Worm (Caenorhabditis elegans) whole organism, L3 larva: ENCODE data around the gene R09E10.6.

Source experiments
- R02D3.7 ChIP-seq: fragments of 150-350 bp; optimal IDR thresholded peaks from 2 replicates; lab custom pipeline; 2014; ENCODE audit warnings: missing biosample characterization, missing genetic modification characterization
- ama-1 ChIP-seq: fragments of 150-350 bp; optimal IDR thresholded peaks from 2 replicates; lab custom pipeline; 2018
- ceh-16 ChIP-seq: sonication (generic microtip); optimal IDR thresholded peaks from 2 replicates; lab custom pipeline; 2017; ENCODE audit warnings: missing biosample characterization, missing genetic modification characterization
- ceh-28 ChIP-seq: fragments of 150-350 bp; optimal IDR thresholded peaks from 2 replicates; lab custom pipeline; 2014; ENCODE audit warnings: missing biosample characterization, missing genetic modification reagents, missing genetic modification characterization
- ceh-82 ChIP-seq: fragments of 150-350 bp; optimal IDR thresholded peaks from 2 replicates; lab custom pipeline; 2014; ENCODE audit warnings: missing biosample characterization, missing genetic modification characterization
- ceh-9 ChIP-seq: sonication (generic microtip); optimal IDR thresholded peaks from 2 replicates; lab custom pipeline; 2018; ENCODE audit warnings: missing biosample characterization, missing genetic modification characterization
- egl-5 ChIP-seq: fragments of 150-350 bp; optimal IDR thresholded peaks from 2 replicates; lab custom pipeline; 2017; ENCODE audit warnings: missing biosample characterization, missing genetic modification reagents, missing genetic modification characterization, inconsistent platforms
- elt-1 ChIP-seq: fragments of 150-350 bp; optimal IDR thresholded peaks from 2 replicates; lab custom pipeline; 2014; ENCODE audit warnings: missing biosample characterization, missing genetic modification characterization
- elt-2 ChIP-seq: sonication (generic microtip); optimal IDR thresholded peaks from 2 replicates; lab custom pipeline; 2016; ENCODE audit warnings: missing genetic modification reagents, mild to moderate bottlenecking, missing genetic modification characterization, missing compliant biosample characterization
- elt-3 ChIP-seq, 3 experiments: fragments of 150-350 bp in 1 of 3; sonication (generic microtip) in 2 of 3; optimal IDR thresholded peaks; 2 replicates in 2 of 3; 4 replicates in 1 of 3; lab custom pipeline; 2014 to 2017; ENCODE audit warnings: missing biosample characterization in 3 of 3, missing genetic modification characterization in 3 of 3
- eor-1 ChIP-seq, 2 experiments: fragments of 150-350 bp; optimal IDR thresholded peaks; 2 replicates each; lab custom pipeline; 2014 to 2018; ENCODE audit warnings: missing biosample characterization in 2 of 2, missing genetic modification characterization in 2 of 2
- fkh-2 ChIP-seq: fragments of 150-350 bp; optimal IDR thresholded peaks from 2 replicates; lab custom pipeline; 2014; ENCODE audit warnings: missing biosample characterization, missing genetic modification reagents, missing genetic modification characterization
- hmg-11 ChIP-seq: sonication (generic microtip); optimal IDR thresholded peaks from 2 replicates; lab custom pipeline; 2016; ENCODE audit warnings: missing genetic modification characterization, missing compliant biosample characterization
- jun-1 ChIP-seq: fragments of 150-350 bp; optimal IDR thresholded peaks from 2 replicates; lab custom pipeline; 2014; ENCODE audit warnings: missing biosample characterization, missing genetic modification reagents, missing genetic modification characterization
- lin-15B ChIP-seq: fragments of 150-350 bp; optimal IDR thresholded peaks from 2 replicates; lab custom pipeline; 2014; ENCODE audit warnings: missing biosample characterization, missing genetic modification characterization
- lin-39 ChIP-seq: fragments of 150-350 bp; optimal IDR thresholded peaks from 2 replicates; lab custom pipeline; 2018; ENCODE audit warnings: missing biosample characterization, missing genetic modification reagents, missing genetic modification characterization
- lsy-12 ChIP-seq: sonication (generic microtip); optimal IDR thresholded peaks from 2 replicates; lab custom pipeline; 2016; ENCODE audit warnings: mild to moderate bottlenecking, missing genetic modification characterization, missing compliant biosample characterization
- mml-1 ChIP-seq: fragments of 150-350 bp; sonication (generic microtip); optimal IDR thresholded peaks from 3 replicates; lab custom pipeline; 2014; ENCODE audit warnings: missing biosample characterization, missing genetic modification characterization
- nhr-11 ChIP-seq: fragments of 150-350 bp; optimal IDR thresholded peaks from 2 replicates; lab custom pipeline; 2014; ENCODE audit warnings: missing biosample characterization, missing genetic modification characterization
- nhr-23 ChIP-seq: fragments of 150-350 bp; optimal IDR thresholded peaks from 2 replicates; lab custom pipeline; 2014; ENCODE audit warnings: missing biosample characterization, missing genetic modification reagents, missing genetic modification characterization
- nhr-237 ChIP-seq: fragments of 150-350 bp; optimal IDR thresholded peaks from 2 replicates; lab custom pipeline; 2014; ENCODE audit warnings: missing biosample characterization, missing genetic modification characterization
- nhr-25 ChIP-seq: sonication (generic microtip); optimal IDR thresholded peaks from 2 replicates; lab custom pipeline; 2017; ENCODE audit warnings: missing biosample characterization, missing genetic modification characterization
- nhr-28 ChIP-seq: fragments of 150-350 bp; optimal IDR thresholded peaks from 2 replicates; lab custom pipeline; 2014; ENCODE audit warnings: missing biosample characterization, missing genetic modification characterization
- nhr-43 ChIP-seq: sonication (generic microtip); optimal IDR thresholded peaks from 2 replicates; lab custom pipeline; 2016; ENCODE audit warnings: mild to moderate bottlenecking, missing genetic modification characterization, missing compliant biosample characterization; ENCODE audit not compliant: poor library complexity, severe bottlenecking
- nhr-67 ChIP-seq: fragments of 150-350 bp; optimal IDR thresholded peaks from 2 replicates; lab custom pipeline; 2014; ENCODE audit warnings: missing biosample characterization, missing genetic modification characterization
- nhr-76 ChIP-seq: fragments of 150-350 bp; sonication (generic microtip); optimal IDR thresholded peaks from 5 replicates; lab custom pipeline; 2014; ENCODE audit warnings: missing biosample characterization, missing genetic modification characterization
- pha-4 ChIP-seq: fragments of 150-350 bp; optimal IDR thresholded peaks from 2 replicates; lab custom pipeline; 2014; ENCODE audit warnings: missing biosample characterization, missing genetic modification reagents, missing genetic modification characterization
- pqm-1 ChIP-seq: fragments of 150-350 bp; optimal IDR thresholded peaks from 2 replicates; lab custom pipeline; 2017; ENCODE audit warnings: missing biosample characterization, missing genetic modification characterization, inconsistent platforms
- sea-2 ChIP-seq: fragments of 150-350 bp; sonication (generic microtip); optimal IDR thresholded peaks from 4 replicates; lab custom pipeline; 2014; ENCODE audit warnings: missing biosample characterization, missing genetic modification reagents, missing genetic modification characterization
- tbx-2 ChIP-seq: sonication (generic microtip); optimal IDR thresholded peaks from 2 replicates; lab custom pipeline; 2016; ENCODE audit warnings: mild to moderate bottlenecking, missing genetic modification characterization, missing compliant biosample characterization
- unc-62 ChIP-seq: fragments of 150-350 bp; sonication (generic microtip); optimal IDR thresholded peaks from 4 replicates; lab custom pipeline; 2014; ENCODE audit warnings: missing biosample characterization, missing genetic modification reagents, missing genetic modification characterization
- zag-1 ChIP-seq: fragments of 150-350 bp; optimal IDR thresholded peaks from 2 replicates; lab custom pipeline; 2014; ENCODE audit warnings: missing biosample characterization, missing genetic modification characterization
- ztf-11 ChIP-seq: fragments of 150-350 bp; optimal IDR thresholded peaks from 2 replicates; lab custom pipeline; 2014; ENCODE audit warnings: missing biosample characterization, missing genetic modification characterization
- ztf-4 ChIP-seq: fragments of 150-350 bp; optimal IDR thresholded peaks from 2 replicates; lab custom pipeline; 2014; ENCODE audit warnings: missing biosample characterization, missing genetic modification characterization

R09E10.6 gene

DNA sequence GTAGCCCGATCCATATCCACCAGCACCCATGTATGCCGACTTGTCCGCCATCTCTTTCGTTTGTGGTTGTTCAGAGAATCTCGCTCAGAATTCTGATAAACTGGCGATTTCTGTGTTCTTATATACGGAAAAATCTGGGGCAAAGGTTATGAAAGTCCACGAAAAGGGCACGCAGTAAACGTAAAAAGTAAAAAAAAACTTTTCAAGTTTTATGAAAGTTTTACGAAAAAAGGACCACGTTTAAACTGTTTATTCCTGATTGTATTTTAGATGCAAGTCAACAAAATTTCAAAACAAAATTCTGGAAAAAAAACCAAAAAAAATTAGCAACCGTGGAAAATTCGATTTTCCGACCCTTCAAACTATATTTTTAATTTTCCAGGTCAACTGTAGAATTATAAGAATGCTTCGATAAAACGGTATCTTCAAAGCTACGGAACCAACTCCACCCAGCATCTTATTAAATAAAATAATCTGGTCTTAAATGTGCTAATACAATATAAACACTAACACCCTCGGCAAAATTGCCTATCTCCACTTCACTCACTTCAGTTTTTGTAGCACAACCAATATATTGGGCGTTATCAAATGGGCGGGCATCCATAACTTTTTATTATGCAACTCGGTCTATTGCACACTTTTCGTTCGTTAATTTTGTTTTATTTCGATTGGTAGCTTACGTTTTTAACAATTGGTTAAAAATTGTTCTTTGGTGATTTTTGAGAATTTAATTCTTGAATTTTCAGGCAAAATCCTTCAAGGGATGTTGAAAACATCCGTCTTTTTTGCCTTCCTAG, 24.6 kb downstream of the R09E10.6 start, which contains the start of the genes nspd-7 and Y43C5A.2:
Gene nspd-7 (minus strand): TSS at position 51 of the 797 bp plus-strand sequence.
Gene Y43C5A.2 (plus strand): TSS at position 747 of the 797 bp plus-strand sequence.
- no peak for TF ChIP-seq ztf-4 (tag; lab: Kevin White, UChicago)
- no peak for TF ChIP-seq lsy-12
- no peak for TF ChIP-seq ceh-9 (tag; lab: Kevin White, UChicago)
- TF ChIP-seq R02D3.7 (tag; lab: Kevin White, UChicago) = no peak
- no peak for TF ChIP-seq ceh-16
- TF ChIP-seq nhr-67 (tag; lab: Kevin White, UChicago) = no peak
- TF ChIP-seq ztf-11 = no peak
- TF ChIP-seq nhr-76 = no peak
- TF ChIP-seq ceh-28 (tag; lab: Kevin White, UChicago) = no peak
- peak; percentile 34 for TF ChIP-seq pqm-1
- TF ChIP-seq egl-5 (tag; lab: Kevin White, UChicago) = no peak
- peak; percentile 22 for TF ChIP-seq pha-4 (tag; lab: Kevin White, UChicago)
- TF ChIP-seq elt-2 (tag; lab: Kevin White, UChicago) = peak; percentile 69
- TF ChIP-seq fkh-2 (tag; lab: Kevin White, UChicago) = no peak
- no peak for TF ChIP-seq elt-1 (tag; lab: Kevin White, UChicago)
- TF ChIP-seq zag-1 = no peak
- TF ChIP-seq unc-62 (GFP tag; lab: Kevin White, UChicago) = no peak
- no peak for TF ChIP-seq mml-1
- no peak for TF ChIP-seq hmg-11 (tag; lab: Kevin White, UChicago)
- no peak for TF ChIP-seq nhr-11

DNA sequence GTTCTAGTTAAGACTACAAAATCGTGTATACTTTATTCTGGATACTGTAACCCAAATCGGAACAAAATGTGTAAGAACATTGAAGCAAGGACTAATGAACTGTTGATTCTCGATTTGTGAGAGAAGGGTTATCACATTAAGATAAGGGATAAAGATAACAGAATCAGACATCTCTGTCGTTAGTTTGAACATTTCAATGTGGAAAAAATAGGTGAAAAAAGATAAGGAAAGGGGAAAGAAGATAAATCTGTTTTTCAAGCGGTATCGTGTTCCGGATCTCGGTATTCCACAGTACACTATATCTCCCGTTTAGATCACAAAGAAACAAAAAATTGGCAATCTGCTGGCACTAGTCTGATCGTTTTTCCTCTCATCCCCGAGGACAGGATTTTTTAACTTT, 32.9 kb downstream of the R09E10.6 start:
- TF ChIP-seq nhr-23 (tag; lab: Kevin White, UChicago) (peak; percentile 88), sea-2 (GFP tag; lab: Kevin White, UChicago) (no peak), elt-3 (tag; optimal IDR thresholded peaks at IDR 0.05; lab: Kevin White, UChicago) (peak in 2 of 3 experiments; percentile 79 to 95), elt-1 (tag; lab: Kevin White, UChicago) (peak; percentile 92), nhr-43 (tag; lab: Kevin White, UChicago) (peak; percentile 17)

ce11 chrIV:10259557-10259956, 34.4 kb downstream of the R09E10.6 start, which contains the start of gene F01G10.9:
F01G10.9 (minus strand) TSS chrIV:10259657.
- no peak for TF ChIP-seq fkh-2 (tag; lab: Kevin White, UChicago)
- no peak for TF ChIP-seq pha-4 (tag; lab: Kevin White, UChicago)
- no peak for TF ChIP-seq nhr-28 (tag; lab: Kevin White, UChicago)
- no peak for TF ChIP-seq ama-1
- no peak for TF ChIP-seq nhr-237 (tag; lab: Kevin White, UChicago)
- no peak for TF ChIP-seq lin-39 (tag; lab: Kevin White, UChicago)
- no peak for TF ChIP-seq elt-3 (tag; optimal IDR thresholded peaks at IDR 0.05; lab: Kevin White, UChicago)
- TF ChIP-seq mml-1 = no peak
- no peak for TF ChIP-seq jun-1 (tag; lab: Kevin White, UChicago)
- no peak for TF ChIP-seq R02D3.7 (tag; lab: Kevin White, UChicago)
- no peak for TF ChIP-seq zag-1
- no peak for TF ChIP-seq eor-1 (tag; optimal IDR thresholded peaks at IDR 0.05; lab: Kevin White, UChicago)
- no peak for TF ChIP-seq ztf-11
- TF ChIP-seq nhr-76 = no peak

DNA sequence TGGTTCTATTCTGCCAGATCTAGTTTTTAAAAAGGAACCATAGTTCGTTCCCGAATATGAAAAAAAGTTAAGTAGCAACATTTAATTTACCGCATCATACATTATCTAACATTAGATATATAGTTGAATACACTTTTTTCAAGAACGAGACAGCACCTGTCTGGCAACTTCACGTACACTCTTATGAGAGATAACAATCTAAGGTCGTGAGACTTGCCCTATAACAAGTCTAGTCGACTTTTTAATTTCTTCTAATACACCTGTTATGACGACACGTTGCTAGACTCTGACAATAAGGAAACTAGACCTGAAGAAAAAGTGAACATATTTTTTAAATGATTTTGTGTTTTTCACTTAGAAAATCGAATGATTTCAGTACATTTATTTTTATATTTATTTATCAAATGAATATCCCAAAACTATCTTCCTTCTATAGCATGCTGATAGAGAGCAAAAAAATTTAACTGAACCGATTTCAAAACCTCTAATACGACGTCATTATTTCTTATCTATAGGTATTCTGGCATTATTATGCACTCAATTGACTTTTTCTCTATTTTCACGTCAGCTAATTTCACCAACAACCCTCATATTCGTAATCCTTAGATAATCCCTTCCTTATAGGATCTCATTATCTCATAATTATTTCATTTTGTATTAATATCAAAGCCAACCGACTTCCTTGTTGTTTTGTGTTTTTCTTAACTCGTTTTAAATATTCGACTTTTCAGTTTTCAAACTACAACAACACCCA, 40.9 kb downstream of the R09E10.6 start:
- TF ChIP-seq eor-1 (tag; optimal IDR thresholded peaks at IDR 0.05; lab: Kevin White, UChicago) (peak in 1 of 2 experiments; percentile 30), elt-1 (tag; lab: Kevin White, UChicago) (peak; percentile 68), lin-15B (tag; lab: Kevin White, UChicago) (no peak), tbx-2 (tag; lab: Kevin White, UChicago) (no peak), pqm-1 (peak; percentile 12), elt-2 (tag; lab: Kevin White, UChicago) (peak; percentile 59), jun-1 (tag; lab: Kevin White, UChicago) (peak; percentile 32), fkh-2 (tag; lab: Kevin White, UChicago) (no peak), ceh-82 (tag; lab: Kevin White, UChicago) (no peak), nhr-25 (peak; percentile 36)
